Worm (Caenorhabditis elegans): Measurements from ENCODE around the gene inos-1.

- no peak for TF ChIP-seq sptf-2 (GFP tag; optimal IDR thresholded peaks at IDR 0.05)
- TF ChIP-seq mxl-1 (tag; optimal IDR thresholded peaks at IDR 0.05), result no peak
- no peak for TF ChIP-seq zim-3 (tag; optimal IDR thresholded peaks at IDR 0.05)
- no peak for TF ChIP-seq nfya-1 (tag; optimal IDR thresholded peaks at IDR 0.05; ENCODE audit: borderline replicate concordance, insufficient read depth)
- no peak for TF ChIP-seq F55B11.4 (tag; optimal IDR thresholded peaks at IDR 0.05; ENCODE audit: borderline replicate concordance, insufficient read depth)
- no peak for TF ChIP-seq ama-1 (optimal IDR thresholded peaks at IDR 0.05)
- TF ChIP-seq ama-1 (GFP tag; optimal IDR thresholded peaks at IDR 0.05), result no peak
- TF ChIP-seq F33H1.4 (GFP tag; IDR thresholded peaks at IDR 0.05), result no peak
- TF ChIP-seq B0035.1 (tag; optimal IDR thresholded peaks at IDR 0.05), result no peak
- no peak for TF ChIP-seq B0336.3 (GFP tag; IDR thresholded peaks at IDR 0.05)
These were observed 33.8 kb upstream of the inos-1 start for ce11 chrII:11733850-11734249.

All from whole organism, young adult.